Worm (Caenorhabditis elegans) whole organism, young adult: ENCODE measurements around the gene M05D6.5.

ENCODE experiments used
- T07F8.4 ChIP-seq: sonication (generic microtip); optimal IDR thresholded peaks from 2 replicates; lab custom pipeline; 2016; ENCODE audit warnings: mild to moderate bottlenecking, missing genetic modification characterization, moderate library complexity, missing compliant biosample characterization
- ceh-100 ChIP-seq: fragments of 200-800 bp; sonication (Bioruptor generic); IDR thresholded peaks from 2 replicates; pipeline ENCODE4 v1.3.6; 2022; ENCODE audit warnings: missing genetic modification reagents, missing genetic modification characterization, missing compliant biosample characterization
- ceh-79 ChIP-seq: sonication (generic microtip); optimal IDR thresholded peaks from 2 replicates; lab custom pipeline; 2017; ENCODE audit warnings: mild to moderate bottlenecking, missing genetic modification characterization, missing compliant biosample characterization
- him-1 ChIP-seq: sonication (generic microtip); optimal IDR thresholded peaks from 2 replicates; lab custom pipeline; 2016; ENCODE audit warnings: missing genotype, missing genetic modification reagents, missing genetic modification characterization, missing compliant biosample characterization
- hlh-26 ChIP-seq: fragments of 200-800 bp; sonication (Bioruptor generic); conservative IDR thresholded peaks from 2 replicates; pipeline ENCODE4 v1.3.6; 2022; ENCODE audit warnings: missing genetic modification reagents, missing genetic modification characterization, missing compliant biosample characterization
- lag-1 ChIP-seq: fragments of 200-800 bp; sonication (Bioruptor generic); IDR thresholded peaks from 2 replicates; pipeline ENCODE4 v1.3.6; 2022; ENCODE audit warnings: missing genetic modification reagents, missing genetic modification characterization, missing compliant biosample characterization
- snpc-4 ChIP-seq, 5 experiments: fragments of 150-350 bp in 1 of 5; sonication (generic microtip) in 4 of 5; optimal IDR thresholded peaks; 2 replicates each; lab custom pipeline; 2014 to 2018; ENCODE audit warnings: missing genetic modification characterization in 5 of 5, missing biosample characterization in 3 of 5, antibody characterized with exemption in 2 of 5, mild to moderate bottlenecking in 2 of 5, missing compliant biosample characterization in 2 of 5, missing genotype in 2 of 5, moderate library complexity in 2 of 5, missing genetic modification reagents in 1 of 5
- tbp1 ChIP-seq: fragments of 200-800 bp; sonication (Bioruptor generic); optimal IDR thresholded peaks from 2 replicates; lab custom pipeline; 2018; ENCODE audit warnings: mild to moderate bottlenecking, missing genetic modification characterization, missing compliant biosample characterization
- unc-62 ChIP-seq: fragments of 150-350 bp; optimal IDR thresholded peaks from 2 replicates; lab custom pipeline; 2014; ENCODE audit warnings: missing biosample characterization, missing genetic modification reagents, missing genetic modification characterization

- no peak for TF ChIP-seq T07F8.4 (tag; lab: Kevin White, UChicago)
- no peak for TF ChIP-seq ceh-79
- TF ChIP-seq tbp1 (GFP tag; lab: Kevin White, UChicago), result no peak
- TF ChIP-seq him-1, result no peak
- no peak for TF ChIP-seq snpc-4 (GFP tag; optimal IDR thresholded peaks at IDR 0.05; lab: Kevin White, UChicago)
- TF ChIP-seq snpc-4 (tag; optimal IDR thresholded peaks at IDR 0.05; lab: Kevin White, UChicago), result no peak
- TF ChIP-seq lag-1, result no peak
- no peak for TF ChIP-seq ceh-100 (GFP tag; lab: Robert Waterston, UW)
- no peak for TF ChIP-seq unc-62 (GFP tag; lab: Kevin White, UChicago)
- TF ChIP-seq hlh-26 (GFP tag; lab: Robert Waterston, UW), result no peak
Observed at ce11 chrII:8451425-8451824, 30.6 kb downstream of the M05D6.5 start.
